Fruit fly (Drosophila melanogaster): ENCODE measurements around the gene Zif.
A peak's percentile ranks its signal among the peaks of the same experiment; 100 is the strongest.

dm6 chr3R:6467646-6468350, 10.9 kb downstream of the Zif start:
- TF ChIP-seq CG34367 (tag; optimal IDR thresholded peaks at IDR 0.05) (no peak), CG13204 (GFP tag; optimal IDR thresholded peaks at IDR 0.05) (no peak), CG8159 (tag; optimal IDR thresholded peaks at IDR 0.05) (no peak), Snoo (tag; optimal IDR thresholded peaks at IDR 0.05) (no peak), CG10348 (GFP tag; IDR thresholded peaks at IDR 0.05) (no peak), CG8301 (tag; optimal IDR thresholded peaks at IDR 0.05) (peak; percentile 55), CG14655 (GFP tag; optimal IDR thresholded peaks at IDR 0.05) (peak; percentile 73), CG9948 (tag; optimal IDR thresholded peaks at IDR 0.05) (no peak), Ets98B (GFP tag; IDR thresholded peaks at IDR 0.05) (no peak), EcR (GFP tag; optimal IDR thresholded peaks at IDR 0.05) (no peak)
